Worm (Caenorhabditis elegans) whole organism, L4 larva: ENCODE results near the gene oef-1.

ENCODE experiments used
- T20F7.1 ChIP-seq: fragments of 200-800 bp; sonication (Bioruptor generic); optimal IDR thresholded peaks from 2 replicates; lab custom pipeline; 2018; ENCODE audit warnings: mild to moderate bottlenecking, missing genetic modification characterization, missing compliant biosample characterization
- Y105C5A.15 ChIP-seq: fragments of 200-800 bp; sonication (Bioruptor generic); IDR thresholded peaks from 2 replicates; pipeline ENCODE4 v1.3.6; 2022; ENCODE audit warnings: missing genetic modification characterization, missing compliant biosample characterization
- Y48G9A.11 ChIP-seq: fragments of 200-800 bp; sonication (Bioruptor generic); IDR thresholded peaks from 2 replicates; pipeline ENCODE4 v1.3.6; 2022; ENCODE audit warnings: missing genetic modification reagents, missing genetic modification characterization, missing compliant biosample characterization
- Y5F2A.4 ChIP-seq: fragments of 200-800 bp; sonication (Bioruptor generic); optimal IDR thresholded peaks from 2 replicates; lab custom pipeline; 2018; ENCODE audit warnings: mild to moderate bottlenecking, missing genetic modification characterization, missing compliant biosample characterization
- Y75B8A.6 ChIP-seq: fragments of 200-800 bp; sonication (Bioruptor generic); IDR thresholded peaks from 2 replicates; pipeline ENCODE4 v1.3.6; 2022; ENCODE audit warnings: missing genetic modification reagents, missing genetic modification characterization, missing compliant biosample characterization
- ZK337.2 ChIP-seq: fragments of 200-800 bp; sonication (Bioruptor generic); IDR thresholded peaks from 2 replicates; pipeline ENCODE4 v1.3.6; 2022; ENCODE audit warnings: missing genetic modification reagents, missing genetic modification characterization, missing compliant biosample characterization
- ZK546.5 ChIP-seq, 2 experiments: sonication (generic microtip); optimal IDR thresholded peaks; 2 replicates each; lab custom pipeline; 2017; ENCODE audit warnings: missing biosample characterization in 2 of 2, missing genetic modification characterization in 2 of 2
- aly-2 ChIP-seq: sonication (generic microtip); optimal IDR thresholded peaks from 2 replicates; lab custom pipeline; 2018; ENCODE audit warnings: missing biosample characterization, missing genetic modification characterization
- ama-1 ChIP-seq: fragments of 150-350 bp; optimal IDR thresholded peaks from 2 replicates; lab custom pipeline; 2014; ENCODE audit warnings: inconsistent platforms, mixed read lengths
- arid-1 ChIP-seq: fragments of 200-800 bp; sonication (Bioruptor generic); conservative IDR thresholded peaks from 2 replicates; pipeline ENCODE4 v1.3.6; 2022; ENCODE audit warnings: missing genetic modification reagents, missing genetic modification characterization, missing compliant biosample characterization
- ceh-28 ChIP-seq: fragments of 150-350 bp; optimal IDR thresholded peaks from 2 replicates; lab custom pipeline; 2014; ENCODE audit warnings: missing biosample characterization, missing genetic modification reagents, missing genetic modification characterization
- cey-2 ChIP-seq: sonication (generic microtip); optimal IDR thresholded peaks from 3 replicates; lab custom pipeline; 2017; ENCODE audit warnings: missing genetic modification characterization, mild to moderate bottlenecking, missing compliant biosample characterization, antibody characterized with exemption, borderline replicate concordance; ENCODE audit not compliant: insufficient read depth
- daf-12 ChIP-seq: fragments of 150-350 bp; optimal IDR thresholded peaks from 2 replicates; lab custom pipeline; 2014; ENCODE audit warnings: missing biosample characterization, missing genetic modification reagents, missing genetic modification characterization
- daf-16 ChIP-seq, 3 experiments: sonication (generic microtip); optimal IDR thresholded peaks; 2 replicates each; lab custom pipeline; 2016 to 2017; ENCODE audit warnings: missing genetic modification characterization in 3 of 3, missing genetic modification reagents in 3 of 3, mild to moderate bottlenecking in 2 of 3, missing compliant biosample characterization in 2 of 3, missing biosample characterization in 1 of 3, moderate library complexity in 1 of 3
- daf-19 ChIP-seq: fragments of 200-800 bp; sonication (Bioruptor generic); conservative IDR thresholded peaks from 2 replicates; pipeline ENCODE4 v1.3.6; 2022; ENCODE audit warnings: missing genetic modification characterization, missing compliant biosample characterization
- dmd-6 ChIP-seq: fragments of 200-800 bp; sonication (Bioruptor generic); IDR thresholded peaks from 2 replicates; pipeline ENCODE4 v1.3.6; 2022; ENCODE audit warnings: missing genetic modification reagents, missing genetic modification characterization, missing compliant biosample characterization
- dpl-1 ChIP-seq: fragments of 150-350 bp; optimal IDR thresholded peaks from 2 replicates; lab custom pipeline; 2014; ENCODE audit warnings: missing biosample characterization, missing genetic modification reagents, missing genetic modification characterization
- dve-1 ChIP-seq: sonication (generic microtip); optimal IDR thresholded peaks from 2 replicates; lab custom pipeline; 2017; ENCODE audit warnings: antibody characterized with exemption, mild to moderate bottlenecking, missing genetic modification characterization, missing compliant biosample characterization; ENCODE audit not compliant: insufficient read depth
- egl-27 ChIP-seq: sonication (generic microtip); optimal IDR thresholded peaks from 3 replicates; lab custom pipeline; 2017; ENCODE audit warnings: missing biosample characterization, missing genetic modification reagents, missing genetic modification characterization
- egl-43 ChIP-seq: fragments of 200-800 bp; sonication (Bioruptor generic); IDR thresholded peaks from 2 replicates; pipeline ENCODE4 v1.3.6; 2022; ENCODE audit warnings: missing genetic modification reagents, missing genetic modification characterization, missing compliant biosample characterization
- fkh-10 ChIP-seq: fragments of 150-350 bp; optimal IDR thresholded peaks from 2 replicates; lab custom pipeline; 2014; ENCODE audit warnings: missing biosample characterization, missing genetic modification reagents, missing genetic modification characterization
- fos-1 ChIP-seq: fragments of 150-350 bp; optimal IDR thresholded peaks from 2 replicates; lab custom pipeline; 2014; ENCODE audit warnings: missing biosample characterization, missing genetic modification characterization
- gei-8 ChIP-seq: fragments of 200-800 bp; sonication (Bioruptor generic); optimal IDR thresholded peaks from 2 replicates; lab custom pipeline; 2018; ENCODE audit warnings: mild to moderate bottlenecking, missing genetic modification characterization, missing compliant biosample characterization
- hif-1 ChIP-seq, 2 experiments: sonication (generic microtip); optimal IDR thresholded peaks; 2 replicates each; lab custom pipeline; 2016 to 2017; ENCODE audit warnings: missing compliant biosample characterization in 2 of 2, missing genetic modification characterization in 2 of 2, missing genetic modification reagents in 2 of 2, missing genotype in 2 of 2, mild to moderate bottlenecking in 1 of 2
- hlh-30 ChIP-seq: sonication (generic microtip); optimal IDR thresholded peaks from 2 replicates; lab custom pipeline; 2017; ENCODE audit warnings: antibody characterized with exemption, mild to moderate bottlenecking, missing genetic modification characterization, missing compliant biosample characterization; ENCODE audit not compliant: insufficient read depth
- hmg-1.1 ChIP-seq: fragments of 200-800 bp; sonication (Bioruptor generic); IDR thresholded peaks from 2 replicates; pipeline ENCODE4 v1.3.6; 2022; ENCODE audit warnings: missing genetic modification reagents, missing genetic modification characterization, missing compliant biosample characterization
- jun-1 ChIP-seq: fragments of 150-350 bp; optimal IDR thresholded peaks from 2 replicates; lab custom pipeline; 2014; ENCODE audit warnings: missing biosample characterization, missing genetic modification reagents, missing genetic modification characterization
- lin-15B ChIP-seq: fragments of 150-350 bp; sonication (generic microtip); optimal IDR thresholded peaks from 3 replicates; lab custom pipeline; 2014; ENCODE audit warnings: missing biosample characterization, missing genetic modification characterization
- lin-38 ChIP-seq: fragments of 200-800 bp; sonication (Bioruptor generic); IDR thresholded peaks from 2 replicates; pipeline ENCODE4 v1.3.6; 2022; ENCODE audit warnings: missing genetic modification reagents, missing genetic modification characterization, missing compliant biosample characterization
- mep-1 ChIP-seq: fragments of 150-350 bp; sonication (generic microtip); optimal IDR thresholded peaks from 3 replicates; lab custom pipeline; 2014; ENCODE audit warnings: missing biosample characterization, missing genetic modification characterization
- mxl-3 ChIP-seq: fragments of 200-800 bp; sonication (Bioruptor generic); optimal IDR thresholded peaks from 2 replicates; lab custom pipeline; 2018; ENCODE audit warnings: mild to moderate bottlenecking, missing genetic modification characterization, missing compliant biosample characterization
- nhr-102 ChIP-seq: sonication (generic microtip); optimal IDR thresholded peaks from 2 replicates; lab custom pipeline; 2016; ENCODE audit warnings: mild to moderate bottlenecking, missing genetic modification characterization, moderate library complexity, missing compliant biosample characterization
- nhr-237 ChIP-seq: sonication (generic microtip); optimal IDR thresholded peaks from 2 replicates; lab custom pipeline; 2017; ENCODE audit warnings: missing biosample characterization, missing genetic modification characterization
- nhr-25 ChIP-seq: sonication (generic microtip); optimal IDR thresholded peaks from 2 replicates; lab custom pipeline; 2017; ENCODE audit warnings: missing genetic modification characterization, mild to moderate bottlenecking, missing compliant biosample characterization, antibody characterized with exemption, moderate library complexity, borderline replicate concordance; ENCODE audit not compliant: insufficient read depth
- nhr-41 ChIP-seq: fragments of 200-800 bp; sonication (Bioruptor generic); IDR thresholded peaks from 2 replicates; pipeline ENCODE4 v1.3.6; 2022; ENCODE audit warnings: missing genetic modification reagents, missing genetic modification characterization, missing compliant biosample characterization
- nhr-42 ChIP-seq: fragments of 200-800 bp; sonication (Bioruptor generic); IDR thresholded peaks from 2 replicates; pipeline ENCODE4 v1.3.6; 2022; ENCODE audit warnings: missing genetic modification characterization, missing compliant biosample characterization
- nhr-48 ChIP-seq: sonication (generic microtip); optimal IDR thresholded peaks from 2 replicates; lab custom pipeline; 2016; ENCODE audit warnings: mild to moderate bottlenecking, missing genetic modification characterization, missing compliant biosample characterization
- nhr-6 ChIP-seq: fragments of 150-350 bp; optimal IDR thresholded peaks from 2 replicates; lab custom pipeline; 2014; ENCODE audit warnings: missing biosample characterization, missing genetic modification characterization
- nhr-77 ChIP-seq: fragments of 150-350 bp; optimal IDR thresholded peaks from 2 replicates; lab custom pipeline; 2014; ENCODE audit warnings: missing biosample characterization, missing genetic modification characterization
- php-3 ChIP-seq: fragments of 200-800 bp; sonication (Bioruptor generic); IDR thresholded peaks from 2 replicates; pipeline ENCODE4 v1.3.6; 2022; ENCODE audit warnings: missing genetic modification reagents, missing genetic modification characterization, missing compliant biosample characterization
- rbr-2 ChIP-seq: sonication (generic microtip); optimal IDR thresholded peaks from 2 replicates; lab custom pipeline; 2016; ENCODE audit warnings: missing genotype, missing genetic modification characterization, missing compliant biosample characterization
- saeg-2 ChIP-seq: fragments of 200-800 bp; sonication (Bioruptor generic); IDR thresholded peaks from 2 replicates; pipeline ENCODE4 v1.3.6; 2022; ENCODE audit warnings: missing genetic modification reagents, missing genetic modification characterization, missing compliant biosample characterization
- set-16 ChIP-seq: fragments of 200-800 bp; sonication (Bioruptor generic); IDR thresholded peaks from 2 replicates; pipeline ENCODE4 v1.3.6; 2022; ENCODE audit warnings: missing genetic modification reagents, missing genetic modification characterization, missing compliant biosample characterization
- snpc-1.2 ChIP-seq: fragments of 200-800 bp; sonication (Bioruptor generic); IDR thresholded peaks from 2 replicates; pipeline ENCODE4 v1.3.6; 2022; ENCODE audit warnings: missing genetic modification reagents, missing genetic modification characterization, missing compliant biosample characterization
- tag-97 ChIP-seq: fragments of 200-800 bp; sonication (Bioruptor generic); IDR thresholded peaks from 2 replicates; pipeline ENCODE4 v1.3.6; 2022; ENCODE audit warnings: missing genetic modification characterization, missing compliant biosample characterization
- unc-130 ChIP-seq: sonication (generic microtip); optimal IDR thresholded peaks from 2 replicates; lab custom pipeline; 2016; ENCODE audit warnings: missing genetic modification reagents, missing genetic modification characterization, missing compliant biosample characterization
- unc-39 ChIP-seq: sonication (generic microtip); optimal IDR thresholded peaks from 2 replicates; lab custom pipeline; 2017; ENCODE audit warnings: missing biosample characterization, missing genetic modification characterization
- vab-7 ChIP-seq: fragments of 200-800 bp; sonication (Bioruptor generic); IDR thresholded peaks from 2 replicates; pipeline ENCODE4 v1.3.6; 2022; ENCODE audit warnings: missing genetic modification reagents, missing genetic modification characterization, missing compliant biosample characterization
- zfp-2 ChIP-seq: sonication (generic microtip); optimal IDR thresholded peaks from 2 replicates; lab custom pipeline; 2016; ENCODE audit warnings: mild to moderate bottlenecking, missing genetic modification characterization, missing compliant biosample characterization
- zfp-3 ChIP-seq: fragments of 200-800 bp; sonication (Bioruptor generic); conservative IDR thresholded peaks from 2 replicates; pipeline ENCODE4 v1.3.6; 2022; ENCODE audit warnings: missing genetic modification reagents, missing genetic modification characterization, missing compliant biosample characterization

The oef-1 gene

ce11 chrIV:7573944-7574343 is 25.7 kb downstream of the oef-1 start (continued):
- no peak for TF ChIP-seq fos-1
- peak; percentile 73 for TF ChIP-seq zfp-2
- TF ChIP-seq egl-27, result no peak
- TF ChIP-seq Y75B8A.6 (GFP tag; lab: Robert Waterston, UW), result 0 out of 2 replicates have a peak, but pooled peaks have one; percentile 33
- TF ChIP-seq ama-1 (lab: Kevin White, UChicago), result peak; percentile 68
- peak; percentile 73 to 97 for TF ChIP-seq daf-16 (GFP tag; optimal IDR thresholded peaks at IDR 0.05; lab: Kevin White, UChicago)
- TF ChIP-seq daf-16 (tag; optimal IDR thresholded peaks at IDR 0.05; lab: Kevin White, UChicago), result peak; percentile 82
- peak; percentile 84 for TF ChIP-seq zfp-3
- TF ChIP-seq ceh-28, result no peak
- peak; percentile 89 for TF ChIP-seq php-3 (GFP tag; lab: Robert Waterston, UW)
- TF ChIP-seq daf-19, result no peak; the same call in 1 of the 2 replicates
- TF ChIP-seq dve-1 (tag; lab: Kevin White, UChicago), result peak; percentile 89
- TF ChIP-seq ZK546.5 (tag; optimal IDR thresholded peaks at IDR 0.05; lab: Kevin White, UChicago), result no peak
- peak; percentile 41 for TF ChIP-seq jun-1 (tag; lab: Kevin White, UChicago)
- peak; percentile 95 for TF ChIP-seq unc-130
- no peak for TF ChIP-seq nhr-237 (tag; lab: Kevin White, UChicago)
- TF ChIP-seq vab-7, result peak; percentile 95
- TF ChIP-seq mep-1, result peak; percentile 86
- peak; percentile 93 for TF ChIP-seq Y5F2A.4 (GFP tag; lab: Kevin White, UChicago)
- TF ChIP-seq aly-2 (tag; lab: Kevin White, UChicago), result peak; percentile 85
- TF ChIP-seq nhr-25 (tag; lab: Kevin White, UChicago), result peak; percentile 38
- TF ChIP-seq fkh-10 (GFP tag; lab: Kevin White, UChicago), result no peak
- TF ChIP-seq hif-1 (tag; optimal IDR thresholded peaks at IDR 0.05; lab: Kevin White, UChicago), result peak; percentile 59 to 71
- TF ChIP-seq nhr-42 (GFP tag; lab: Robert Waterston, UW), result peak; percentile 87
- TF ChIP-seq nhr-48 (tag; lab: Kevin White, UChicago), result peak; percentile 81
- no peak for TF ChIP-seq cey-2 (tag; lab: Kevin White, UChicago)
- TF ChIP-seq mxl-3 (GFP tag; lab: Kevin White, UChicago), result peak; percentile 82
- peak; percentile 90 for TF ChIP-seq lin-38 (GFP tag; lab: Robert Waterston, UW)
- no peak for TF ChIP-seq tag-97 (GFP tag; lab: Robert Waterston, UW)
- TF ChIP-seq nhr-6 (tag; lab: Kevin White, UChicago), result peak; percentile 50
- TF ChIP-seq arid-1 (GFP tag; lab: Robert Waterston, UW), result no peak; the same call in 1 of the 2 replicates
- peak; percentile 4 for TF ChIP-seq nhr-77 (tag; lab: Kevin White, UChicago)
- peak; percentile 94 for TF ChIP-seq hmg-1.1 (GFP tag; lab: Robert Waterston, UW)
- peak; percentile 95 for TF ChIP-seq snpc-1.2 (GFP tag; lab: Robert Waterston, UW)
- TF ChIP-seq ZK337.2, result peak; percentile 74; the same call in 1 of the 2 replicates
- peak; percentile 89 for TF ChIP-seq Y48G9A.11 (GFP tag; lab: Robert Waterston, UW)
- peak; percentile 71 for TF ChIP-seq hlh-30
- TF ChIP-seq rbr-2 (tag; lab: Kevin White, UChicago), result peak; percentile 87
- TF ChIP-seq unc-39 (tag; lab: Kevin White, UChicago), result no peak
- peak; percentile 65 for TF ChIP-seq dpl-1
- TF ChIP-seq dmd-6 (GFP tag; lab: Robert Waterston, UW), result peak; percentile 73
- peak; percentile 82 for TF ChIP-seq T20F7.1 (GFP tag; lab: Kevin White, UChicago)
- peak; percentile 93 for TF ChIP-seq nhr-41
- TF ChIP-seq set-16 (GFP tag; lab: Robert Waterston, UW), result 0 out of 2 replicates have a peak, but pooled peaks have one; percentile 21
- peak; percentile 98 for TF ChIP-seq Y105C5A.15 (GFP tag; lab: Robert Waterston, UW)
- no peak for TF ChIP-seq daf-12 (tag; lab: Kevin White, UChicago)
- TF ChIP-seq saeg-2 (GFP tag; lab: Robert Waterston, UW), result peak; percentile 79
- peak; percentile 98 for TF ChIP-seq egl-43 (GFP tag; lab: Robert Waterston, UW)
- peak; percentile 92 for TF ChIP-seq gei-8 (GFP tag; lab: Kevin White, UChicago)
- peak; percentile 81 for TF ChIP-seq nhr-102 (tag; lab: Kevin White, UChicago)
- TF ChIP-seq lin-15B, result no peak
